Worm (Caenorhabditis elegans): ENCODE measurements around the gene spat-3.

Gene spat-3

ce11 chrX:4605828-4606227 lies at the start of gene spat-3:
spat-3 (minus strand) TSS chrX:4605928.
- no peak for TF ChIP-seq sma-9 (GFP tag; optimal IDR thresholded peaks at IDR 0.05)
- no peak for TF ChIP-seq sma-9 (tag; optimal IDR thresholded peaks at IDR 0.05)
- TF ChIP-seq gmeb-1 (tag; optimal IDR thresholded peaks at IDR 0.05) = no peak
- no peak for TF ChIP-seq nhr-23 (tag; optimal IDR thresholded peaks at IDR 0.05)
- TF ChIP-seq lsy-2 (tag; optimal IDR thresholded peaks at IDR 0.05) = no peak
- TF ChIP-seq Y55F3AM.14 (GFP tag; optimal IDR thresholded peaks at IDR 0.05) = no peak
- TF ChIP-seq ztf-1 (GFP tag; conservative IDR thresholded peaks at IDR 0.05) = no peak
- TF ChIP-seq unc-55 (GFP tag; optimal IDR thresholded peaks at IDR 0.05) = no peak
- TF ChIP-seq mab-5 (tag; optimal IDR thresholded peaks at IDR 0.05) = no peak

DNA sequence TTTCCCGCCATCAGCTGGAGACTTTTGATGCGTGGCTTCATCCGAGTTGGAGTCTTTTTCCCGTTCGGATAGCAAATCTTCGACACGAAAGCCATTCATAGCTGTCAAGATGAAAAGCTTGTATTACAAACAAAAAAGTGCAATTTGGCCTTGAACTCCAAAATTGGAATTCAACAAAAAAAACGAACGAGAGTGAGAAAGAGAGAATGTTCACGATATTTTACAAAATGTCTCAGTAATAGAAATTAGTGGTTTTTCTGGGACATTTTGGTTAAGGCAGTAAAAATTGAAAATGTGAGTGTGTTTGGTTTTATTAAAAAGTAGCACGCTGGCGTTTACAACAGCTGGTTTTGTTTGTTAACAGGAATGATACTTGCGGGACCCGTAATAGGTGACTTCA lies 48.3 kb upstream of the spat-3 start, which contains the start of gene ceh-1:
Gene ceh-1 (minus strand): TSS at position 101 of the 400 bp plus-strand sequence.
- TF ChIP-seq nhr-11 (tag; optimal IDR thresholded peaks at IDR 0.05) (no peak), unc-62 (GFP tag; optimal IDR thresholded peaks at IDR 0.05) (no peak), mbf-1 (tag; optimal IDR thresholded peaks at IDR 0.05) (no peak), ZK546.5 (tag; optimal IDR thresholded peaks at IDR 0.05) (no peak), nhr-77 (tag; optimal IDR thresholded peaks at IDR 0.05) (no peak), ztf-11 (tag; optimal IDR thresholded peaks at IDR 0.05) (no peak), peb-1 (tag; optimal IDR thresholded peaks at IDR 0.05) (no peak), ama-1 (optimal IDR thresholded peaks at IDR 0.05) (no peak), zag-1 (tag; optimal IDR thresholded peaks at IDR 0.05) (no peak), C34F6.9 (tag; optimal IDR thresholded peaks at IDR 0.05) (no peak), skn-1 (tag; optimal IDR thresholded peaks at IDR 0.05) (no peak), snpc-4 (tag; optimal IDR thresholded peaks at IDR 0.05) (no peak), crh-2 (tag; optimal IDR thresholded peaks at IDR 0.05) (no peak), fos-1 (tag; optimal IDR thresholded peaks at IDR 0.05) (no peak), nhr-10 (tag; optimal IDR thresholded peaks at IDR 0.05) (no peak), mab-5 (tag; optimal IDR thresholded peaks at IDR 0.05) (no peak), ceh-82 (tag; optimal IDR thresholded peaks at IDR 0.05) (no peak), nhr-237 (tag; optimal IDR thresholded peaks at IDR 0.05) (no peak)

DNA sequence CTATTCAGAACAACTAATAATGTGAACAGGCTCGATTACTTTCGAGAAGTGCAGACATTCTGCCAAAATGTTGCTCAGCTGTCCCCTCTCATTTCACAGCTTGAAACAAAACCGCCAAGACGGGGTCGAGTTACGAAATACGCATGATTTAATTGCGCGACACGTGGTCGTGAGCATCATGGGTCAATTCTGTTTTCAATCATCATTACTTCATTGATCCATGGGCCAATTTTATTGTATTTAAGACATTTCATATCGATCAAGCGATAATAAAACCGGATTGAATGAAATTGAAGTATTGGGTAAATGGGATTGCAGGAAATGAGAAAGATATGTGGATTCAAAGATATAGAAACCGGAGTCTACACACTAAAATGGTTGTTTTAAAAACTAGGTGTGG lies 47.2 kb upstream of the spat-3 start:
- no peak for TF ChIP-seq dmd-4 (tag; optimal IDR thresholded peaks at IDR 0.05)
- TF ChIP-seq F13H6.1 (tag; optimal IDR thresholded peaks at IDR 0.05) = no peak
- TF ChIP-seq C34F6.9 (tag; optimal IDR thresholded peaks at IDR 0.05) = no peak
- no peak for TF ChIP-seq lin-11 (tag; optimal IDR thresholded peaks at IDR 0.05)
- no peak for TF ChIP-seq aly-2 (tag; optimal IDR thresholded peaks at IDR 0.05)
- no peak for TF ChIP-seq alr-1 (tag; optimal IDR thresholded peaks at IDR 0.05)
- TF ChIP-seq unc-39 (tag; optimal IDR thresholded peaks at IDR 0.05) = no peak
- no peak for TF ChIP-seq zag-1 (tag; optimal IDR thresholded peaks at IDR 0.05)
- no peak for TF ChIP-seq nhr-12 (tag; optimal IDR thresholded peaks at IDR 0.05)
- no peak for TF ChIP-seq sma-9 (GFP tag; optimal IDR thresholded peaks at IDR 0.05)
- no peak for TF ChIP-seq sma-9 (tag; optimal IDR thresholded peaks at IDR 0.05)
- no peak for TF ChIP-seq nhr-10 (tag; optimal IDR thresholded peaks at IDR 0.05)
- no peak for TF ChIP-seq gmeb-1 (tag; optimal IDR thresholded peaks at IDR 0.05)
- no peak for TF ChIP-seq egl-27 (tag; optimal IDR thresholded peaks at IDR 0.05)
- TF ChIP-seq nhr-11 (tag; optimal IDR thresholded peaks at IDR 0.05) = no peak
- TF ChIP-seq ztf-4 (tag; optimal IDR thresholded peaks at IDR 0.05) = no peak
- TF ChIP-seq nhr-77 (tag; optimal IDR thresholded peaks at IDR 0.05) = no peak
- no peak for TF ChIP-seq mab-5 (tag; optimal IDR thresholded peaks at IDR 0.05)
- no peak for TF ChIP-seq sem-4 (tag; optimal IDR thresholded peaks at IDR 0.05)
- TF ChIP-seq nhr-23 (tag; optimal IDR thresholded peaks at IDR 0.05) = no peak
- no peak for TF ChIP-seq elt-3 (tag; optimal IDR thresholded peaks at IDR 0.05)

ce11 chrX:4651428-4651827 lies 45.7 kb upstream of the spat-3 start:
- TF ChIP-seq lin-39 (tag; optimal IDR thresholded peaks at IDR 0.05) (no peak), unc-55 (GFP tag; optimal IDR thresholded peaks at IDR 0.05) (no peak), ZK546.5 (tag; optimal IDR thresholded peaks at IDR 0.05) (no peak)

- TF ChIP-seq lsy-2 (tag; optimal IDR thresholded peaks at IDR 0.05) (no peak), fos-1 (tag; optimal IDR thresholded peaks at IDR 0.05) (no peak), ceh-82 (tag; optimal IDR thresholded peaks at IDR 0.05) (no peak)
Measured at ce11 chrX:4649097-4649496, 43.4 kb upstream of the spat-3 start, which contains the start of gene ent-5. ent-5 (minus strand) TSS chrX:4649197.

All from whole organism, L2 larva.